Worm (Caenorhabditis elegans) whole organism, L4 larva: ENCODE measurements around the gene zig-2.

Experiments
- R02D3.7 ChIP-seq: fragments of 150-350 bp; sonication (generic microtip); optimal IDR thresholded peaks from 3 replicates; lab custom pipeline; 2014; ENCODE audit warnings: missing biosample characterization, missing genetic modification characterization
- Y105C5A.15 ChIP-seq: fragments of 200-800 bp; sonication (Bioruptor generic); IDR thresholded peaks from 2 replicates; pipeline ENCODE4 v1.3.6; 2022; ENCODE audit warnings: missing genetic modification characterization, missing compliant biosample characterization
- Y5F2A.4 ChIP-seq: fragments of 200-800 bp; sonication (Bioruptor generic); optimal IDR thresholded peaks from 2 replicates; lab custom pipeline; 2018; ENCODE audit warnings: mild to moderate bottlenecking, missing genetic modification characterization, missing compliant biosample characterization
- daf-8 ChIP-seq: fragments of 200-800 bp; sonication (Bioruptor generic); IDR thresholded peaks from 2 replicates; pipeline ENCODE4 v1.3.6; 2022; ENCODE audit warnings: missing genetic modification characterization, missing compliant biosample characterization
- dmd-6 ChIP-seq: fragments of 200-800 bp; sonication (Bioruptor generic); IDR thresholded peaks from 2 replicates; pipeline ENCODE4 v1.3.6; 2022; ENCODE audit warnings: missing genetic modification reagents, missing genetic modification characterization, missing compliant biosample characterization
- dmd-8 ChIP-seq: fragments of 200-800 bp; sonication (Bioruptor generic); IDR thresholded peaks from 2 replicates; pipeline ENCODE4 v1.3.6; 2022; ENCODE audit warnings: missing genetic modification characterization, missing compliant biosample characterization
- duxl-1 ChIP-seq: sonication (generic microtip); optimal IDR thresholded peaks from 2 replicates; lab custom pipeline; 2016; ENCODE audit warnings: mild to moderate bottlenecking, missing genetic modification characterization, moderate library complexity, missing compliant biosample characterization; ENCODE audit not compliant: poor library complexity
- egl-27 ChIP-seq: sonication (generic microtip); optimal IDR thresholded peaks from 3 replicates; lab custom pipeline; 2017; ENCODE audit warnings: missing biosample characterization, missing genetic modification reagents, missing genetic modification characterization
- fos-1 ChIP-seq: fragments of 150-350 bp; optimal IDR thresholded peaks from 2 replicates; lab custom pipeline; 2014; ENCODE audit warnings: missing biosample characterization, missing genetic modification characterization
- gei-8 ChIP-seq: fragments of 200-800 bp; sonication (Bioruptor generic); optimal IDR thresholded peaks from 2 replicates; lab custom pipeline; 2018; ENCODE audit warnings: mild to moderate bottlenecking, missing genetic modification characterization, missing compliant biosample characterization
- hlh-30 ChIP-seq: sonication (generic microtip); optimal IDR thresholded peaks from 2 replicates; lab custom pipeline; 2017; ENCODE audit warnings: antibody characterized with exemption, mild to moderate bottlenecking, missing genetic modification characterization, missing compliant biosample characterization; ENCODE audit not compliant: insufficient read depth
- lim-7 ChIP-seq: fragments of 200-800 bp; sonication (Bioruptor generic); IDR thresholded peaks from 2 replicates; pipeline ENCODE4 v1.3.6; 2022; ENCODE audit warnings: missing genetic modification characterization, missing compliant biosample characterization
- lin-13 ChIP-seq: fragments of 150-350 bp; optimal IDR thresholded peaks from 2 replicates; lab custom pipeline; 2014; ENCODE audit warnings: missing biosample characterization, missing genetic modification reagents, missing genetic modification characterization
- mdt-29 ChIP-seq: fragments of 200-800 bp; sonication (Bioruptor generic); IDR thresholded peaks from 2 replicates; pipeline ENCODE4 v1.3.6; 2022; ENCODE audit warnings: missing genetic modification reagents, missing genetic modification characterization, missing compliant biosample characterization
- nhr-111 ChIP-seq: fragments of 200-800 bp; sonication (Bioruptor generic); optimal IDR thresholded peaks from 2 replicates; lab custom pipeline; 2018; ENCODE audit warnings: mild to moderate bottlenecking, missing genetic modification characterization, missing compliant biosample characterization
- nhr-28 ChIP-seq: fragments of 150-350 bp; optimal IDR thresholded peaks from 2 replicates; lab custom pipeline; 2014; ENCODE audit warnings: missing biosample characterization, missing genetic modification characterization
- rbr-2 ChIP-seq: sonication (generic microtip); optimal IDR thresholded peaks from 2 replicates; lab custom pipeline; 2016; ENCODE audit warnings: missing genotype, missing genetic modification characterization, missing compliant biosample characterization
- set-16 ChIP-seq: fragments of 200-800 bp; sonication (Bioruptor generic); IDR thresholded peaks from 2 replicates; pipeline ENCODE4 v1.3.6; 2022; ENCODE audit warnings: missing genetic modification reagents, missing genetic modification characterization, missing compliant biosample characterization
- skn-1 ChIP-seq: fragments of 150-350 bp; optimal IDR thresholded peaks from 2 replicates; lab custom pipeline; 2014; ENCODE audit warnings: missing biosample characterization, missing genetic modification characterization
- tag-97 ChIP-seq: fragments of 200-800 bp; sonication (Bioruptor generic); IDR thresholded peaks from 2 replicates; pipeline ENCODE4 v1.3.6; 2022; ENCODE audit warnings: missing genetic modification characterization, missing compliant biosample characterization
- unc-62 ChIP-seq, 3 experiments: fragments of 150-350 bp in 1 of 3; sonication (generic microtip); optimal IDR thresholded peaks in 2 of 3; peaks in 1 of 3; 1 replicate in 1 of 3; 2 replicates in 2 of 3; lab custom pipeline; 2014 to 2017; ENCODE audit warnings: missing biosample characterization in 3 of 3, missing genetic modification characterization in 3 of 3, missing genetic modification reagents in 3 of 3, missing genotype in 1 of 3
- ztf-7 ChIP-seq: fragments of 150-350 bp; optimal IDR thresholded peaks from 2 replicates; lab custom pipeline; 2014; ENCODE audit warnings: missing biosample characterization, missing genetic modification characterization

zig-2 gene

ce11 chrX:12298324-12298723 is 42.9 kb downstream of the zig-2 start, which contains the start of gene W06D11.3:
Gene W06D11.3 (plus strand): TSS chrX:12298683.
- no peak for TF ChIP-seq hlh-30 (tag; lab: Kevin White, UChicago)
- no peak for TF ChIP-seq set-16 (GFP tag; lab: Robert Waterston, UW)
- TF ChIP-seq dmd-6: no peak
- TF ChIP-seq skn-1 (tag; lab: Kevin White, UChicago): no peak
- no peak for TF ChIP-seq duxl-1
- no peak for TF ChIP-seq fos-1 (tag; lab: Kevin White, UChicago)
- TF ChIP-seq nhr-111: no peak
- no peak for TF ChIP-seq nhr-28 (tag; lab: Kevin White, UChicago)
- TF ChIP-seq gei-8 (GFP tag; lab: Kevin White, UChicago): no peak
- no peak for TF ChIP-seq mdt-29 (GFP tag; lab: Robert Waterston, UW)
- no peak for TF ChIP-seq ztf-7 (tag; lab: Kevin White, UChicago)
- no peak for TF ChIP-seq egl-27 (tag; lab: Kevin White, UChicago)

ce11 chrX:12296392-12296791 is 44.8 kb downstream of the zig-2 start, which contains the start of gene W06D11.2:
Gene W06D11.2 (minus strand): TSS chrX:12296730.
- peak in 1 of 2 experiments; percentile 96 for TF ChIP-seq unc-62 (GFP tag; optimal IDR thresholded peaks at IDR 0.05 in 1 of 2; lab: Kevin White, UChicago)
- TF ChIP-seq unc-62 (tag; optimal IDR thresholded peaks at IDR 0.05; lab: Kevin White, UChicago): no peak
- TF ChIP-seq Y5F2A.4 (GFP tag; lab: Kevin White, UChicago): no peak

- TF ChIP-seq daf-8: no peak
- TF ChIP-seq unc-62 (GFP tag; optimal IDR thresholded peaks at IDR 0.05 in 1 of 2; lab: Kevin White, UChicago): peak in 1 of 2 experiments; percentile 61
- no peak for TF ChIP-seq unc-62 (tag; optimal IDR thresholded peaks at IDR 0.05; lab: Kevin White, UChicago)
- TF ChIP-seq mdt-29 (GFP tag; lab: Robert Waterston, UW): no peak
- no peak for TF ChIP-seq rbr-2 (tag; lab: Kevin White, UChicago)
Measured at ce11 chrX:12294263-12294662, 47.0 kb downstream of the zig-2 start, which contains the start of gene W06D11.1. Gene W06D11.1 (plus strand): TSS chrX:12294563.

- TF ChIP-seq set-16 (GFP tag; lab: Robert Waterston, UW): no peak
- TF ChIP-seq tag-97: no peak
- no peak for TF ChIP-seq Y105C5A.15
- no peak for TF ChIP-seq lin-13 (GFP tag; lab: Kevin White, UChicago)
- TF ChIP-seq lim-7 (GFP tag; lab: Robert Waterston, UW): no peak
- no peak for TF ChIP-seq dmd-8
- no peak for TF ChIP-seq R02D3.7 (tag; lab: Kevin White, UChicago)
- no peak for TF ChIP-seq nhr-28 (tag; lab: Kevin White, UChicago)
Measured at ce11 chrX:12290539-12290938, 50.7 kb downstream of the zig-2 start, which contains the start of gene C04B4.4. Gene C04B4.4 (plus strand): TSS chrX:12290839.
